Fruit fly (Drosophila melanogaster) whole organism, embryonic: ENCODE results near the gene Rab9.

Experiments used
- CG11085 ChIP-seq: fragments of 200-800 bp; sonication (Bioruptor generic); IDR thresholded peaks from 2 replicates; pipeline ENCODE4 v1.3.6; 2022; ENCODE audit warnings: missing biosample characterization, missing genetic modification characterization
- CG12219 ChIP-seq: fragments of 200-800 bp; sonication (Bioruptor generic); optimal IDR thresholded peaks from 3 replicates; lab custom pipeline; 2018; ENCODE audit warnings: missing biosample characterization, mild to moderate bottlenecking, missing genetic modification characterization
- CG12236 ChIP-seq: fragments of 200-800 bp; sonication (Bioruptor generic); optimal IDR thresholded peaks from 2 replicates; lab custom pipeline; 2016; ENCODE audit warnings: missing biosample characterization, missing genetic modification characterization
- CG14667 ChIP-seq: fragments of 200-800 bp; sonication (Bioruptor generic); IDR thresholded peaks from 2 replicates; pipeline ENCODE4 v1.3.6; 2022; ENCODE audit warnings: missing biosample characterization, missing genetic modification characterization
- CG1602 ChIP-seq: fragments of 200-800 bp; sonication (Bioruptor generic); optimal IDR thresholded peaks from 3 replicates; lab custom pipeline; 2016; ENCODE audit warnings: missing biosample characterization, missing genetic modification characterization
- CG16779 ChIP-seq: fragments of 200-800 bp; sonication (Bioruptor generic); IDR thresholded peaks from 2 replicates; pipeline ENCODE4 v1.3.6; 2022; ENCODE audit warnings: missing biosample characterization, missing genetic modification characterization
- CG16815 ChIP-seq: fragments of 200-800 bp; sonication (Bioruptor generic); optimal IDR thresholded peaks from 3 replicates; lab custom pipeline; 2017; ENCODE audit warnings: missing biosample characterization, mild to moderate bottlenecking, missing genetic modification characterization
- CG18599 ChIP-seq: fragments of 200-800 bp; sonication (Bioruptor generic); optimal IDR thresholded peaks from 3 replicates; lab custom pipeline; 2017; ENCODE audit warnings: missing biosample characterization, missing genetic modification characterization, mild to moderate bottlenecking, moderate library complexity, missing genetic modification reagents
- CG18619 ChIP-seq: fragments of 200-800 bp; sonication (Bioruptor generic); optimal IDR thresholded peaks from 3 replicates; lab custom pipeline; 2017; ENCODE audit warnings: missing biosample characterization, mild to moderate bottlenecking, missing genetic modification characterization
- CG31365 ChIP-seq: fragments of 200-800 bp; sonication (Bioruptor generic); optimal IDR thresholded peaks from 2 replicates; lab custom pipeline; 2018; ENCODE audit warnings: missing biosample characterization, mild to moderate bottlenecking, missing genetic modification characterization
- CG3847 ChIP-seq: fragments of 200-800 bp; sonication (Bioruptor generic); IDR thresholded peaks from 2 replicates; pipeline ENCODE4 v1.3.6; 2022; ENCODE audit warnings: missing biosample characterization, missing genetic modification characterization
- CG4854 ChIP-seq: fragments of 200-800 bp; sonication (Bioruptor generic); optimal IDR thresholded peaks from 2 replicates; lab custom pipeline; 2016; ENCODE audit warnings: missing biosample characterization, missing genetic modification characterization, inconsistent platforms
- CG6765 ChIP-seq: fragments of 200-800 bp; sonication (Bioruptor generic); optimal IDR thresholded peaks from 3 replicates; lab custom pipeline; 2017; ENCODE audit warnings: missing biosample characterization, mild to moderate bottlenecking, missing genetic modification characterization
- CG7963 ChIP-seq: fragments of 200-800 bp; sonication (Bioruptor generic); IDR thresholded peaks from 3 replicates; pipeline ENCODE4 v1.3.6; 2022; ENCODE audit warnings: missing biosample characterization, missing genetic modification characterization; ENCODE audit not compliant: partially characterized antibody
- CG9609 ChIP-seq: fragments of 200-800 bp; sonication (Bioruptor generic); optimal IDR thresholded peaks from 3 replicates; lab custom pipeline; 2016; ENCODE audit warnings: missing biosample characterization, missing genetic modification characterization
- Dll ChIP-seq: fragments of 200-800 bp; sonication (Bioruptor generic); IDR thresholded peaks from 4 replicates; pipeline ENCODE4 v1.3.6; 2022; ENCODE audit warnings: missing biosample characterization, missing genetic modification characterization; ENCODE audit not compliant: partially characterized antibody
- Dp ChIP-seq: fragments of 200-800 bp; sonication (Bioruptor generic); optimal IDR thresholded peaks from 2 replicates; lab custom pipeline; 2018; ENCODE audit warnings: missing biosample characterization, mild to moderate bottlenecking, missing genetic modification characterization, moderate library complexity
- Dref ChIP-seq: fragments of 200-800 bp; sonication (Bioruptor generic); IDR thresholded peaks from 2 replicates; pipeline ENCODE4 v1.3.6; 2022; ENCODE audit warnings: missing biosample characterization, missing genetic modification characterization
- Hmx ChIP-seq: fragments of 200-800 bp; sonication (Bioruptor generic); optimal IDR thresholded peaks from 2 replicates; lab custom pipeline; 2016; ENCODE audit warnings: missing biosample characterization, missing genetic modification characterization
- Hr51 ChIP-seq, 2 experiments: fragments of 200-800 bp; sonication (Bioruptor generic); optimal IDR thresholded peaks; 2 replicates in 1 of 2; 3 replicates in 1 of 2; lab custom pipeline; 2016 to 2018; ENCODE audit warnings: missing biosample characterization in 2 of 2, missing genetic modification characterization in 2 of 2, mild to moderate bottlenecking in 1 of 2, moderate library complexity in 1 of 2
- MBD-R2 ChIP-seq: fragments of 200-800 bp; sonication (Bioruptor generic); IDR thresholded peaks from 2 replicates; pipeline ENCODE4 v1.3.6; 2022; ENCODE audit warnings: missing biosample characterization, missing genetic modification characterization
- Max ChIP-seq: fragments of 200-800 bp; sonication (Bioruptor generic); optimal IDR thresholded peaks from 2 replicates; lab custom pipeline; 2016; ENCODE audit warnings: missing biosample characterization, mild to moderate bottlenecking, missing genetic modification characterization
- NFAT ChIP-seq: fragments of 200-800 bp; sonication (Bioruptor generic); IDR thresholded peaks from 2 replicates; pipeline ENCODE4 v1.3.6; 2022; ENCODE audit warnings: missing biosample characterization, missing genetic modification characterization
- Oli ChIP-seq: fragments of 200-800 bp; sonication (Bioruptor generic); optimal IDR thresholded peaks from 2 replicates; lab custom pipeline; 2018; ENCODE audit warnings: missing biosample characterization, mild to moderate bottlenecking, missing genetic modification characterization, moderate library complexity
- Optix ChIP-seq: fragments of 200-800 bp; sonication (Bioruptor generic); IDR thresholded peaks from 3 replicates; pipeline ENCODE4 v1.3.6; 2022; ENCODE audit warnings: missing biosample characterization, missing genetic modification characterization
- Rfx ChIP-seq: fragments of 200-800 bp; sonication (Bioruptor generic); IDR thresholded peaks from 2 replicates; pipeline ENCODE4 v1.3.6; 2022; ENCODE audit warnings: missing biosample characterization, missing genetic modification characterization
- Rx ChIP-seq: fragments of 200-800 bp; sonication (Bioruptor generic); IDR thresholded peaks from 2 replicates; pipeline ENCODE4 v1.3.6; 2022; ENCODE audit warnings: missing biosample characterization, missing genetic modification characterization
- Sin3A ChIP-seq: fragments of >200 bp; optimal IDR thresholded peaks from 2 replicates; lab custom pipeline; 2018
- Stat92E ChIP-seq, 3 experiments: fragments of >200 bp in 2 of 3; fragments of 200-800 bp in 1 of 3; sonication (Bioruptor generic) in 1 of 3; optimal IDR thresholded peaks; 2 replicates each; lab custom pipeline; 2017 to 2019; ENCODE audit warnings: missing biosample characterization in 3 of 3, missing genetic modification characterization in 3 of 3, mild to moderate bottlenecking in 1 of 3, moderate library complexity in 1 of 3
- Tbp ChIP-seq: fragments of >200 bp; optimal IDR thresholded peaks from 2 replicates; lab custom pipeline; 2018; ENCODE audit warnings: missing biosample characterization, missing genetic modification characterization
- al ChIP-seq: fragments of 200-800 bp; sonication (Bioruptor generic); IDR thresholded peaks from 2 replicates; pipeline ENCODE4 v1.3.6; 2022; ENCODE audit warnings: missing biosample characterization, missing genetic modification characterization
- amos ChIP-seq: fragments of 200-800 bp; sonication (Bioruptor generic); IDR thresholded peaks from 2 replicates; pipeline ENCODE4 v1.3.6; 2022; ENCODE audit warnings: missing biosample characterization, missing genetic modification characterization; ENCODE audit not compliant: partially characterized antibody
- ara ChIP-seq: fragments of 200-800 bp; sonication (Bioruptor generic); IDR thresholded peaks from 2 replicates; pipeline ENCODE4 v1.3.6; 2022; ENCODE audit warnings: missing biosample characterization, missing genetic modification characterization
- bab2 ChIP-seq: fragments of 200-800 bp; sonication (Bioruptor generic); optimal IDR thresholded peaks from 2 replicates; lab custom pipeline; 2016; ENCODE audit warnings: missing biosample characterization, missing genetic modification characterization
- cato ChIP-seq: fragments of 200-800 bp; sonication (Bioruptor generic); optimal IDR thresholded peaks from 2 replicates; lab custom pipeline; 2016; ENCODE audit warnings: missing biosample characterization, missing genetic modification characterization, borderline replicate concordance
- dati ChIP-seq: fragments of 200-800 bp; sonication (Bioruptor generic); IDR thresholded peaks from 2 replicates; pipeline ENCODE4 v1.3.6; 2022; ENCODE audit warnings: missing biosample characterization, missing genetic modification characterization
- fd96Cb ChIP-seq: fragments of 200-800 bp; sonication (Bioruptor generic); optimal IDR thresholded peaks from 2 replicates; lab custom pipeline; 2018; ENCODE audit warnings: missing biosample characterization, mild to moderate bottlenecking, missing genetic modification characterization, moderate library complexity
- fu2 ChIP-seq: fragments of 200-800 bp; sonication (Bioruptor generic); optimal IDR thresholded peaks from 2 replicates; lab custom pipeline; 2016; ENCODE audit warnings: missing biosample characterization, missing genetic modification characterization
- gcm ChIP-seq: fragments of 200-800 bp; sonication (Bioruptor generic); optimal IDR thresholded peaks from 2 replicates; lab custom pipeline; 2019; ENCODE audit warnings: missing biosample characterization, mild to moderate bottlenecking, missing genetic modification characterization, moderate library complexity
- h ChIP-seq: fragments of >200 bp; optimal IDR thresholded peaks from 2 replicates; lab custom pipeline; 2017
- ind ChIP-seq: fragments of 200-800 bp; sonication (Bioruptor generic); optimal IDR thresholded peaks from 3 replicates; lab custom pipeline; 2016; ENCODE audit warnings: missing biosample characterization, missing genetic modification characterization
- mam ChIP-seq: fragments of 200-800 bp; sonication (Bioruptor generic); optimal IDR thresholded peaks from 3 replicates; lab custom pipeline; 2016; ENCODE audit warnings: missing biosample characterization, missing genetic modification characterization
- nerfin-2 ChIP-seq: fragments of 200-800 bp; sonication (Bioruptor generic); IDR thresholded peaks from 2 replicates; pipeline ENCODE4 v1.3.6; 2022; ENCODE audit warnings: missing biosample characterization, missing genetic modification characterization; ENCODE audit not compliant: partially characterized antibody
- pb ChIP-seq: fragments of 200-800 bp; sonication (Bioruptor generic); optimal IDR thresholded peaks from 3 replicates; lab custom pipeline; 2016; ENCODE audit warnings: missing biosample characterization, missing genetic modification characterization
- scrt ChIP-seq: fragments of 200-800 bp; sonication (Bioruptor generic); optimal IDR thresholded peaks from 2 replicates; lab custom pipeline; 2018; ENCODE audit warnings: missing biosample characterization, mild to moderate bottlenecking, missing genetic modification characterization, moderate library complexity
- sqz ChIP-seq: fragments of 200-800 bp; sonication (Bioruptor generic); optimal IDR thresholded peaks from 3 replicates; lab custom pipeline; 2018; ENCODE audit warnings: missing biosample characterization, mild to moderate bottlenecking, missing genetic modification characterization
- sr ChIP-seq: fragments of 200-800 bp; sonication (Bioruptor generic); IDR thresholded peaks from 3 replicates; pipeline ENCODE4 v1.3.6; 2022; ENCODE audit warnings: missing biosample characterization, missing genetic modification characterization
- tap ChIP-seq: fragments of 200-800 bp; optimal IDR thresholded peaks from 3 replicates; lab custom pipeline; 2019; ENCODE audit warnings: missing biosample characterization, mild to moderate bottlenecking, missing genetic modification characterization, moderate library complexity
- tx ChIP-seq: fragments of 200-800 bp; sonication (Bioruptor generic); optimal IDR thresholded peaks from 2 replicates; lab custom pipeline; 2016; ENCODE audit warnings: missing biosample characterization, missing genetic modification characterization
- vnd ChIP-seq: fragments of 200-800 bp; sonication (Bioruptor generic); IDR thresholded peaks from 3 replicates; pipeline ENCODE4 v1.3.6; 2022; ENCODE audit warnings: missing biosample characterization, missing genetic modification characterization; ENCODE audit not compliant: partially characterized antibody
- yki ChIP-seq: fragments of >200 bp; optimal IDR thresholded peaks from 3 replicates; lab custom pipeline; 2018

Gene Rab9

dm6 chr2L:19444734-19445140 lies 12.4 kb downstream of the Rab9 start, which contains the start of gene Hs2st (continued):
- TF ChIP-seq Hr51 (GFP tag; optimal IDR thresholded peaks at IDR 0.05; lab: Kevin White, UChicago) = peak; percentile 87 to 97
- peak; percentile 46; the same call in 1 of the 3 replicates for TF ChIP-seq sr (GFP tag; lab: Robert Waterston, UW)
- no peak for TF ChIP-seq scrt
- TF ChIP-seq yki (lab: Kevin White, UChicago) = no peak
- TF ChIP-seq vnd (GFP tag; lab: Robert Waterston, UW) = peak; percentile 24; the same call in 1 of the 3 replicates
- TF ChIP-seq CG16815 (GFP tag; lab: Kevin White, UChicago) = peak; percentile 94
- peak; percentile 53; the same call in 1 of the 2 replicates for TF ChIP-seq dati (GFP tag; lab: Robert Waterston, UW)
- TF ChIP-seq CG7963 = no peak
- peak; percentile 96 for TF ChIP-seq Max (GFP tag; lab: Kevin White, UChicago)
- TF ChIP-seq Rx = peak; percentile 90
- peak; percentile 95 for TF ChIP-seq CG1602 (GFP tag; lab: Kevin White, UChicago)
- TF ChIP-seq Dp (GFP tag; lab: Kevin White, UChicago) = peak; percentile 67
- peak; percentile 97 for TF ChIP-seq CG3847 (GFP tag; lab: Robert Waterston, UW)
- TF ChIP-seq CG18599 (GFP tag; lab: Kevin White, UChicago) = peak; percentile 91
- TF ChIP-seq CG14667 (GFP tag; lab: Robert Waterston, UW) = peak; percentile 92
- peak; percentile 72 for TF ChIP-seq tap
- TF ChIP-seq Stat92E (GFP tag; optimal IDR thresholded peaks at IDR 0.05; lab: Kevin White, UChicago) = peak in 1 of 3 experiments; percentile 59
- peak; percentile 96 for TF ChIP-seq tx (GFP tag; lab: Kevin White, UChicago)
- peak; percentile 98 for TF ChIP-seq MBD-R2
- peak; percentile 93 for TF ChIP-seq NFAT (GFP tag; lab: Robert Waterston, UW)
- TF ChIP-seq fu2 (GFP tag; lab: Kevin White, UChicago) = peak; percentile 96
- TF ChIP-seq gcm (GFP tag; lab: Kevin White, UChicago) = no peak
- peak; percentile 42; the same call in 1 of the 2 replicates for TF ChIP-seq amos (GFP tag; lab: Robert Waterston, UW)
- TF ChIP-seq Optix (GFP tag; lab: Robert Waterston, UW) = peak; percentile 90
- TF ChIP-seq h (lab: Kevin White, UChicago) = no peak
- TF ChIP-seq Rfx = peak; percentile 96
- TF ChIP-seq bab2 (GFP tag; lab: Kevin White, UChicago) = peak; percentile 96
- TF ChIP-seq Dref (GFP tag; lab: Robert Waterston, UW) = peak; percentile 44; the same call in 1 of the 2 replicates
- TF ChIP-seq CG11085 (GFP tag; lab: Robert Waterston, UW) = peak; percentile 92
- peak; percentile 71 for TF ChIP-seq CG6765
- peak; percentile 96 for TF ChIP-seq CG9609 (GFP tag; lab: Kevin White, UChicago)
- peak; percentile 90 for TF ChIP-seq CG18619 (GFP tag; lab: Kevin White, UChicago)
- peak; percentile 95 for TF ChIP-seq al (GFP tag; lab: Robert Waterston, UW)
- TF ChIP-seq CG31365 = peak; percentile 66
- peak; percentile 83 for TF ChIP-seq pb (GFP tag; lab: Kevin White, UChicago)
- TF ChIP-seq Sin3A (lab: Kevin White, UChicago) = peak; percentile 98
- peak; percentile 86 for TF ChIP-seq fd96Cb (tag; lab: Kevin White, UChicago)
- TF ChIP-seq nerfin-2 (GFP tag; lab: Robert Waterston, UW) = no peak
- TF ChIP-seq CG12236 = peak; percentile 84
- peak; percentile 88 for TF ChIP-seq sqz
- peak; percentile 67 for TF ChIP-seq CG12219
- TF ChIP-seq mam (GFP tag; lab: Kevin White, UChicago) = peak; percentile 98
- TF ChIP-seq CG16779 = peak; percentile 83
- peak; percentile 97 for TF ChIP-seq ind (GFP tag; lab: Kevin White, UChicago)
- peak; percentile 88 for TF ChIP-seq CG4854 (GFP tag; lab: Kevin White, UChicago)
- peak; percentile 86 for TF ChIP-seq ara (GFP tag; lab: Robert Waterston, UW)
- TF ChIP-seq Dll (GFP tag; lab: Robert Waterston, UW) = peak; percentile 47; the same call in 2 of the 4 replicates
- peak; percentile 94 for TF ChIP-seq cato (GFP tag; lab: Kevin White, UChicago)
- peak; percentile 83 for TF ChIP-seq Hmx (GFP tag; lab: Kevin White, UChicago)
- TF ChIP-seq Tbp (GFP tag; lab: Kevin White, UChicago) = peak; percentile 65
- TF ChIP-seq Oli (tag; lab: Kevin White, UChicago) = peak; percentile 85
